Worm (Caenorhabditis elegans) whole organism, early embryonic: ENCODE measurements around the gene F42C5.6.

Source experiments
- B0310.2 ChIP-seq: sonication (generic microtip); optimal IDR thresholded peaks from 2 replicates; lab custom pipeline; 2016; ENCODE audit warnings: mild to moderate bottlenecking, missing genetic modification characterization, missing compliant biosample characterization
- F13C5.2 ChIP-seq: sonication (generic microtip); optimal IDR thresholded peaks from 2 replicates; lab custom pipeline; 2017; ENCODE audit warnings: mild to moderate bottlenecking, missing genetic modification characterization, inconsistent platforms, missing compliant biosample characterization
- aly-1 ChIP-seq: sonication (generic microtip); optimal IDR thresholded peaks from 2 replicates; lab custom pipeline; 2016; ENCODE audit warnings: missing genetic modification characterization, missing compliant biosample characterization
- ets-7 ChIP-seq: sonication (generic microtip); optimal IDR thresholded peaks from 2 replicates; lab custom pipeline; 2016; ENCODE audit warnings: missing genotype, missing genetic modification characterization, missing compliant biosample characterization
- flt-1 ChIP-seq: fragments of 200-800 bp; sonication (Bioruptor generic); IDR thresholded peaks from 2 replicates; pipeline ENCODE4 v1.3.6; 2022; ENCODE audit warnings: missing genetic modification characterization, missing compliant biosample characterization
- hnd-1 ChIP-seq: sonication (generic microtip); optimal IDR thresholded peaks from 2 replicates; lab custom pipeline; 2016; ENCODE audit warnings: missing genetic modification characterization, missing compliant biosample characterization
- scrt-1 ChIP-seq: fragments of 200-800 bp; sonication (Bioruptor generic); IDR thresholded peaks from 2 replicates; pipeline ENCODE4 v1.3.6; 2022; ENCODE audit warnings: missing genetic modification characterization, missing compliant biosample characterization
- tbx-37 ChIP-seq: fragments of 200-800 bp; sonication (Bioruptor generic); conservative IDR thresholded peaks from 2 replicates; pipeline ENCODE4 v1.3.6; 2022; ENCODE audit warnings: missing genetic modification reagents, missing genetic modification characterization, missing compliant biosample characterization

DNA sequence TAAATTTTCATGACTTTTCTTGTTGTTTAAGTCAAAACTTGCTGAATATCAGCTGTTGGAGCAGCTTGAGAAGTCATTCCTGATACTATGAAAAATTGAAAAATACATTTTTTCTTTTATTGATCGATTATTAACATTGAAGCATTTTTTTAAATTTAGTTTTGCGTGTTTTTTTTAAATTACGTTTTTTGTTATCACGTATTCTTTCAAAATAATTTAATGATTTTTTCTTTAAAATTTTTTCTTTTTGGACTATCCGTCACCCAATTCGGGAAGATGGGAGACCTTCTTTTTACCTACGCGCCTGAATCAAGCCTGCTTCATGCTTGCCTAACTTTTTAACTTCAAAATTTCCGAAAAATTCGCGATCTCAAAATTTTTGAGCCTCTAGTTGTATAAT lies 14.8 kb downstream of the F42C5.6 start, which contains the start of gene F42C5.5:
- no peak for TF ChIP-seq ets-7 (tag; lab: Kevin White, UChicago)
- TF ChIP-seq hnd-1 = no peak
- no peak for TF ChIP-seq F13C5.2 (tag; lab: Kevin White, UChicago)
- TF ChIP-seq B0310.2 (tag; lab: Kevin White, UChicago) = no peak
- no peak for TF ChIP-seq aly-1 (tag; lab: Kevin White, UChicago)
- no peak for TF ChIP-seq tbx-37 (GFP tag; lab: Robert Waterston, UW)
- no peak for TF ChIP-seq flt-1 (GFP tag; lab: Robert Waterston, UW)
- no peak for TF ChIP-seq scrt-1 (GFP tag; lab: Robert Waterston, UW)
